Worm (Caenorhabditis elegans): Measurements from ENCODE around the gene F47C12.8.

The F47C12.8 gene

ce11 chrIV:3988132-3988531 lies 10.3 kb downstream of the F47C12.8 start:
- TF ChIP-seq zfp-3 (GFP tag; conservative IDR thresholded peaks at IDR 0.05) (no peak), aha-1 (tag) (peak; percentile 92)

DNA sequence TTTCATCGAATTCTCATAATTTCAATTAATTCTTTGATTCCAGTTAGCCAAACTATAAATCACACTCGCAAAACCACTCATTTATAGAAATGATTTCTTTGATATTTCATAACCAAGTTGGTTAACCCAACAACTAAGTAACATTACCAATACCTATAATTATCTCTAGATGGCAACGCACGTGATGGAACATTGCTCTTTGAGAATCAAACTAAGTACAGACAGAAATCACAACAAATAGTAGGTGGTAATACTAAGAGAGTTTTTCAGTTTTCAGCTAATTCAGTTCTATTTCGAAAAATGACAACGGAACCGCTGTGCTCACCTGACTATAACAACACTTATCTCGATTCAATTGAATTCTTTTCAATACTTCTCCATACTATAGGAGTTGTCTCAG lies 16.8 kb downstream of the F47C12.8 start, which contains the start of gene srh-223:
Gene srh-223, plus strand, starts transcription at position 301 of the 400 bp plus-strand sequence.
- TF ChIP-seq ceh-62 (tag; optimal IDR thresholded peaks at IDR 0.05) (no peak), aha-1 (tag) (peak; percentile 64)

ce11 chrIV:3979525-3979924 lies 18.9 kb downstream of the F47C12.8 start, which contains the start of gene srh-222:
Gene srh-222, plus strand, starts transcription at chrIV:3979825.
- no peak for TF ChIP-seq ceh-32 (tag; optimal IDR thresholded peaks at IDR 0.05; ENCODE audit: poor library complexity)
- TF ChIP-seq F49E8.2 (tag; optimal IDR thresholded peaks at IDR 0.05; ENCODE audit: borderline replicate concordance) = no peak
- no peak for TF ChIP-seq nhr-111 (GFP tag; optimal IDR thresholded peaks at IDR 0.05)
- no peak for TF ChIP-seq dmd-6 (GFP tag; IDR thresholded peaks at IDR 0.05)
- TF ChIP-seq mdt-29 (GFP tag; IDR thresholded peaks at IDR 0.05) = no peak

- TF ChIP-seq dve-1 (tag; optimal IDR thresholded peaks at IDR 0.05; ENCODE audit: insufficient read depth) (no peak), F26F4.8 (GFP tag; conservative IDR thresholded peaks at IDR 0.05) (0 out of 2 replicates have a peak, but pooled peaks have one; percentile 51), dpl-1 (GFP tag; optimal IDR thresholded peaks at IDR 0.05) (no peak), T26A8.4 (GFP tag; IDR thresholded peaks at IDR 0.05) (no peak)
Observed at ce11 chrIV:3977965-3978523, 20.4 kb downstream of the F47C12.8 start, which contains the start of gene srh-220. Gene srh-220, minus strand, starts transcription at chrIV:3978015.

- no peak for TF ChIP-seq aha-1 (tag)
- no peak for TF ChIP-seq nhr-76 (tag; optimal IDR thresholded peaks at IDR 0.05)
- TF ChIP-seq nhr-48 (tag; optimal IDR thresholded peaks at IDR 0.05) = no peak
- no peak for TF ChIP-seq lim-7 (GFP tag; IDR thresholded peaks at IDR 0.05)
- no peak for TF ChIP-seq mdt-29 (GFP tag; IDR thresholded peaks at IDR 0.05)
- no peak for TF ChIP-seq nhr-77 (tag; optimal IDR thresholded peaks at IDR 0.05)
- TF ChIP-seq zip-11 (GFP tag; IDR thresholded peaks at IDR 0.05) = no peak
- TF ChIP-seq nhr-11 (tag; optimal IDR thresholded peaks at IDR 0.05) = no peak
- no peak for TF ChIP-seq ceh-62 (tag; optimal IDR thresholded peaks at IDR 0.05)
- no peak for TF ChIP-seq jun-1 (tag; optimal IDR thresholded peaks at IDR 0.05)
- no peak for TF ChIP-seq ztf-11 (tag; optimal IDR thresholded peaks at IDR 0.05)
- no peak for TF ChIP-seq ama-1 (optimal IDR thresholded peaks at IDR 0.05)
- TF ChIP-seq nhr-25 (tag; optimal IDR thresholded peaks at IDR 0.05; ENCODE audit: borderline replicate concordance, insufficient read depth) = no peak
- no peak for TF ChIP-seq lin-13 (GFP tag; optimal IDR thresholded peaks at IDR 0.05)
- TF ChIP-seq hlh-11 (tag; optimal IDR thresholded peaks at IDR 0.05) = no peak
Observed at ce11 chrIV:3973049-3973448, 25.4 kb downstream of the F47C12.8 start, which contains the start of gene clec-79. Gene clec-79, plus strand, starts transcription at chrIV:3973349.

DNA sequence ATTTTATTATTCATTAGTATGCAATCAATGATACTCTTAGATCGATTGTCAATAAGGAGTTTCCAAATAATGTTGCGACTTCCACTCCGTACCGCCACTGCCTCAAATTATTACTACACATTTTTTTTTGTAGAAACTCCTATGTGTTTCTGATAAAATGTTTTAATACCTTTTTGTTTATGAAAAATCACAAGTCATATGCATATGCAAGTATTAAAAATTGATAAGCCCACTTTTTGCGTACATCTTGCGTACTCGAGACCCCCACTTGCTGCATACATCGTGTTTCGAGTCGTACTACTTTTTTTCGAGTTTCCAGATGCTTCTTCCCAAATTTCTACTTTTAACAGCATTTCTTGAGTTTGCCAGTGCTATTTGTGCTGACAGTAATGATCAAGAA lies 33.4 kb downstream of the F47C12.8 start, which contains the start of gene clec-76:
Gene clec-76, plus strand, starts transcription at position 234 of the 400 bp plus-strand sequence.
- TF ChIP-seq spr-3 (GFP tag; optimal IDR thresholded peaks at IDR 0.05) (no peak), T26A8.4 (GFP tag; IDR thresholded peaks at IDR 0.05) (no peak), nhr-77 (tag; optimal IDR thresholded peaks at IDR 0.05) (peak; percentile 58), daf-19 (GFP tag; conservative IDR thresholded peaks at IDR 0.05) (no peak), aha-1 (tag) (no peak), Y105C5A.15 (GFP tag; IDR thresholded peaks at IDR 0.05) (no peak), pqm-1 (tag; optimal IDR thresholded peaks at IDR 0.05) (peak; percentile 3), php-3 (GFP tag; IDR thresholded peaks at IDR 0.05) (no peak), duxl-1 (tag; optimal IDR thresholded peaks at IDR 0.05; ENCODE audit: poor library complexity) (no peak), Y75B8A.6 (GFP tag; IDR thresholded peaks at IDR 0.05) (no peak), dmd-6 (GFP tag; IDR thresholded peaks at IDR 0.05) (peak; percentile 36; the same call in 1 of the 2 replicates), mdl-1 (tag; optimal IDR thresholded peaks at IDR 0.05) (no peak), F44E2.7 (GFP tag; IDR thresholded peaks at IDR 0.05) (no peak), nhr-102 (tag; optimal IDR thresholded peaks at IDR 0.05) (no peak), D1046.2 (GFP tag; IDR thresholded peaks at IDR 0.05) (no peak), nhr-111 (GFP tag; optimal IDR thresholded peaks at IDR 0.05) (no peak), daf-16 (GFP tag; optimal IDR thresholded peaks at IDR 0.05) (no peak), daf-16 (tag; optimal IDR thresholded peaks at IDR 0.05) (peak; percentile 51), sdz-12 (GFP tag; optimal IDR thresholded peaks at IDR 0.05) (no peak), attf-4 (tag; optimal IDR thresholded peaks at IDR 0.05) (no peak), vab-7 (GFP tag; IDR thresholded peaks at IDR 0.05) (no peak), ctbp-1 (GFP tag; IDR thresholded peaks at IDR 0.05) (no peak), nhr-28 (tag; optimal IDR thresholded peaks at IDR 0.05) (peak; percentile 74)
